Fruit fly (Drosophila melanogaster): ENCODE results near the gene kmr.

kmr gene

dm6 chr3R:13796071-13796470 lies 81.1 kb downstream of the kmr start (continued):
- TF ChIP-seq phol (tag; optimal IDR thresholded peaks at IDR 0.05) (peak; percentile 57), Rfx (GFP tag; IDR thresholded peaks at IDR 0.05) (no peak), CG2712 (tag; optimal IDR thresholded peaks at IDR 0.05) (peak; percentile 71)

- TF ChIP-seq Scr (GFP tag; IDR thresholded peaks at IDR 0.05; ENCODE audit: partially characterized antibody) (no peak), chinmo (GFP tag; IDR thresholded peaks at IDR 0.05; ENCODE audit: partially characterized antibody) (0 out of 4 replicates have a peak, but pooled peaks have one; percentile 35), Ssrp (tag; optimal IDR thresholded peaks at IDR 0.05) (no peak), CG4707 (GFP tag; optimal IDR thresholded peaks at IDR 0.05) (no peak), sens (GFP tag) (peak; percentile 1), C15 (GFP tag; IDR thresholded peaks at IDR 0.05) (0 out of 3 replicates have a peak, but pooled peaks have one; percentile 17), Gug (GFP tag; IDR thresholded peaks at IDR 0.05) (no peak), oc (tag; optimal IDR thresholded peaks at IDR 0.05) (peak; percentile 54), CG2129 (GFP tag; IDR thresholded peaks at IDR 0.05; ENCODE audit: partially characterized antibody) (no peak), CG9932 (GFP tag; IDR thresholded peaks at IDR 0.05) (no peak), Med (GFP tag) (peak; percentile 41), Elba2 (GFP tag; optimal IDR thresholded peaks at IDR 0.05) (no peak), al (GFP tag; IDR thresholded peaks at IDR 0.05) (no peak), cwo (GFP tag; optimal IDR thresholded peaks at IDR 0.05) (no peak), otp (GFP tag; IDR thresholded peaks at IDR 0.05) (no peak), CG15479 (GFP tag; optimal IDR thresholded peaks at IDR 0.05) (no peak), CG3163 (GFP tag; optimal IDR thresholded peaks at IDR 0.05) (peak; percentile 94), Sox100B (GFP tag; optimal IDR thresholded peaks at IDR 0.05) (no peak), CG31224 (GFP tag; IDR thresholded peaks at IDR 0.05) (peak; percentile 55), cg (GFP tag; optimal IDR thresholded peaks at IDR 0.05) (peak; percentile 80), CG4617 (GFP tag; optimal IDR thresholded peaks at IDR 0.05; ENCODE audit: borderline replicate concordance) (no peak), bab2 (GFP tag; optimal IDR thresholded peaks at IDR 0.05) (no peak), jing (GFP tag; optimal IDR thresholded peaks at IDR 0.05) (no peak), lola (GFP tag; optimal IDR thresholded peaks at IDR 0.05) (no peak), fd102C (GFP tag; optimal IDR thresholded peaks at IDR 0.05) (no peak), run (tag; optimal IDR thresholded peaks at IDR 0.05) (no peak), maf-S (GFP tag; optimal IDR thresholded peaks at IDR 0.05) (no peak), ssp (GFP tag; IDR thresholded peaks at IDR 0.05) (no peak), Sin3A (optimal IDR thresholded peaks at IDR 0.05) (no peak), CG4360 (GFP tag; IDR thresholded peaks at IDR 0.05) (peak; percentile 90), CG12104 (GFP tag; optimal IDR thresholded peaks at IDR 0.05) (no peak), Dad (GFP tag; optimal IDR thresholded peaks at IDR 0.05) (no peak), kni (GFP tag; optimal IDR thresholded peaks at IDR 0.05) (peak; percentile 72), vfl (GFP tag; optimal IDR thresholded peaks at IDR 0.05) (no peak), Hr78 (GFP tag; optimal IDR thresholded peaks at IDR 0.05) (peak in 1 of 2 experiments; percentile 63), CG42726 (GFP tag; IDR thresholded peaks at IDR 0.05; ENCODE audit: partially characterized antibody) (no peak), sna (GFP tag; IDR thresholded peaks at IDR 0.05; ENCODE audit: partially characterized antibody) (no peak), luna (GFP tag; optimal IDR thresholded peaks at IDR 0.05) (no peak), sd (tag; optimal IDR thresholded peaks at IDR 0.05) (peak; percentile 30), CG11560 (tag; IDR thresholded peaks at IDR 0.05) (no peak), ham (GFP tag; IDR thresholded peaks at IDR 0.05) (no peak), CG5180 (GFP tag; optimal IDR thresholded peaks at IDR 0.05) (peak; percentile 65), Atf3 (GFP tag; optimal IDR thresholded peaks at IDR 0.05) (no peak), CG5953 (GFP tag; IDR thresholded peaks at IDR 0.05) (no peak), ems (GFP tag; optimal IDR thresholded peaks at IDR 0.05) (no peak)
Measured at dm6 chr3R:13796607-13797246, 81.7 kb downstream of the kmr start.
